Fruit fly (Drosophila melanogaster) whole organism, embryonic: Measurements from ENCODE around the gene SelT.

Source experiments
- ATbp ChIP-seq: fragments of 200-800 bp; sonication (Bioruptor generic); optimal IDR thresholded peaks from 2 replicates; lab custom pipeline; 2017; ENCODE audit warnings: missing biosample characterization, mild to moderate bottlenecking, missing genetic modification characterization, missing genetic modification reagents
- Abd-B ChIP-seq: fragments of 200-800 bp; sonication (Bioruptor generic); optimal IDR thresholded peaks from 2 replicates; lab custom pipeline; 2018; ENCODE audit warnings: missing biosample characterization, mild to moderate bottlenecking, missing genetic modification characterization, moderate library complexity
- CG10274 ChIP-seq: fragments of 200-800 bp; sonication (Bioruptor generic); optimal IDR thresholded peaks from 3 replicates; lab custom pipeline; 2017; ENCODE audit warnings: missing biosample characterization, mild to moderate bottlenecking, missing genetic modification characterization
- CG10366 ChIP-seq: fragments of 200-800 bp; sonication (Bioruptor generic); IDR thresholded peaks from 2 replicates; pipeline ENCODE4 v1.3.6; 2022; ENCODE audit warnings: missing biosample characterization, missing genetic modification characterization
- CG10543 ChIP-seq: fragments of 200-800 bp; sonication (Bioruptor generic); optimal IDR thresholded peaks from 3 replicates; lab custom pipeline; 2017; ENCODE audit warnings: missing biosample characterization, mild to moderate bottlenecking, missing genetic modification characterization, moderate library complexity
- CG11085 ChIP-seq: fragments of 200-800 bp; sonication (Bioruptor generic); IDR thresholded peaks from 2 replicates; pipeline ENCODE4 v1.3.6; 2022; ENCODE audit warnings: missing biosample characterization, missing genetic modification characterization
- CG12744 ChIP-seq: fragments of 200-800 bp; sonication (Bioruptor generic); optimal IDR thresholded peaks from 2 replicates; lab custom pipeline; 2016; ENCODE audit warnings: missing biosample characterization, missing genetic modification characterization
- CG12942 ChIP-seq: fragments of 200-800 bp; sonication (Bioruptor generic); optimal IDR thresholded peaks from 3 replicates; lab custom pipeline; 2016; ENCODE audit warnings: missing biosample characterization, missing genetic modification characterization
- CG15479 ChIP-seq: fragments of 200-800 bp; sonication (Bioruptor generic); optimal IDR thresholded peaks from 3 replicates; lab custom pipeline; 2019; ENCODE audit warnings: missing biosample characterization, mild to moderate bottlenecking, missing genetic modification characterization, moderate library complexity
- CG16779 ChIP-seq: fragments of 200-800 bp; sonication (Bioruptor generic); IDR thresholded peaks from 2 replicates; pipeline ENCODE4 v1.3.6; 2022; ENCODE audit warnings: missing biosample characterization, missing genetic modification characterization
- CG2120 ChIP-seq: fragments of 200-800 bp; sonication (Bioruptor generic); optimal IDR thresholded peaks from 3 replicates; lab custom pipeline; 2016; ENCODE audit warnings: missing biosample characterization, missing genetic modification characterization
- CG2129 ChIP-seq: fragments of 200-800 bp; sonication (Bioruptor generic); IDR thresholded peaks from 2 replicates; pipeline ENCODE4 v1.3.6; 2022; ENCODE audit warnings: missing biosample characterization, missing genetic modification characterization; ENCODE audit not compliant: partially characterized antibody
- CG34224 ChIP-seq: fragments of 200-800 bp; sonication (Bioruptor generic); IDR thresholded peaks from 3 replicates; pipeline ENCODE4 v1.3.6; 2022; ENCODE audit warnings: missing biosample characterization, missing genetic modification characterization; ENCODE audit not compliant: partially characterized antibody
- CG3847 ChIP-seq: fragments of 200-800 bp; sonication (Bioruptor generic); IDR thresholded peaks from 2 replicates; pipeline ENCODE4 v1.3.6; 2022; ENCODE audit warnings: missing biosample characterization, missing genetic modification characterization
- CG4282 ChIP-seq: fragments of 200-800 bp; sonication (Bioruptor generic); optimal IDR thresholded peaks from 2 replicates; lab custom pipeline; 2016; ENCODE audit warnings: missing biosample characterization, missing genetic modification characterization
- CG6854 ChIP-seq: fragments of 200-800 bp; sonication (Bioruptor generic); optimal IDR thresholded peaks from 3 replicates; lab custom pipeline; 2017; ENCODE audit warnings: missing biosample characterization, mild to moderate bottlenecking, missing genetic modification characterization
- Camta ChIP-seq: fragments of 200-800 bp; sonication (Bioruptor generic); optimal IDR thresholded peaks from 2 replicates; lab custom pipeline; 2016; ENCODE audit warnings: missing biosample characterization, missing genetic modification characterization
- Dbx ChIP-seq: fragments of 200-800 bp; sonication (Bioruptor generic); IDR thresholded peaks from 3 replicates; pipeline ENCODE4 v1.3.6; 2022; ENCODE audit warnings: missing biosample characterization, missing genetic modification characterization
- Dip2 ChIP-seq: fragments of 200-800 bp; sonication (Bioruptor generic); IDR thresholded peaks from 2 replicates; pipeline ENCODE4 v1.3.6; 2022; ENCODE audit warnings: missing biosample characterization, missing genetic modification characterization
- Dll ChIP-seq: fragments of 200-800 bp; sonication (Bioruptor generic); IDR thresholded peaks from 4 replicates; pipeline ENCODE4 v1.3.6; 2022; ENCODE audit warnings: missing biosample characterization, missing genetic modification characterization; ENCODE audit not compliant: partially characterized antibody
- Doc2 ChIP-seq: fragments of 200-800 bp; sonication (Bioruptor generic); IDR thresholded peaks from 2 replicates; pipeline ENCODE4 v1.3.6; 2022; ENCODE audit warnings: missing biosample characterization, missing genetic modification characterization
- ERR ChIP-seq: fragments of 200-800 bp; sonication (Bioruptor generic); optimal IDR thresholded peaks from 2 replicates; lab custom pipeline; 2016; ENCODE audit warnings: missing biosample characterization, missing genetic modification characterization
- Hmx ChIP-seq: fragments of 200-800 bp; sonication (Bioruptor generic); optimal IDR thresholded peaks from 2 replicates; lab custom pipeline; 2016; ENCODE audit warnings: missing biosample characterization, missing genetic modification characterization
- Hr78 ChIP-seq, 2 experiments: fragments of 200-800 bp in 1 of 2; fragments of >200 bp in 1 of 2; sonication (Bioruptor generic) in 1 of 2; optimal IDR thresholded peaks; 2 replicates each; lab custom pipeline; 2017 to 2019; ENCODE audit warnings: missing biosample characterization in 2 of 2, missing genetic modification characterization in 2 of 2, mild to moderate bottlenecking in 1 of 2, moderate library complexity in 1 of 2
- Jarid2 ChIP-seq: fragments of 200-800 bp; sonication (Bioruptor generic); optimal IDR thresholded peaks from 3 replicates; lab custom pipeline; 2017; ENCODE audit warnings: mild to moderate bottlenecking, missing biosample characterization, missing genetic modification reagents, missing genetic modification characterization
- Lim3 ChIP-seq: fragments of 200-800 bp; sonication (Bioruptor generic); IDR thresholded peaks from 2 replicates; pipeline ENCODE4 v1.3.6; 2022; ENCODE audit warnings: missing biosample characterization, missing genetic modification characterization
- MBD-R2 ChIP-seq: fragments of 200-800 bp; sonication (Bioruptor generic); IDR thresholded peaks from 2 replicates; pipeline ENCODE4 v1.3.6; 2022; ENCODE audit warnings: missing biosample characterization, missing genetic modification characterization
- NC2β ChIP-seq: fragments of 200-800 bp; sonication (Bioruptor generic); optimal IDR thresholded peaks from 2 replicates; lab custom pipeline; 2016; ENCODE audit warnings: missing biosample characterization, missing genetic modification characterization
- Optix ChIP-seq: fragments of 200-800 bp; sonication (Bioruptor generic); IDR thresholded peaks from 3 replicates; pipeline ENCODE4 v1.3.6; 2022; ENCODE audit warnings: missing biosample characterization, missing genetic modification characterization
- Rx ChIP-seq: fragments of 200-800 bp; sonication (Bioruptor generic); IDR thresholded peaks from 2 replicates; pipeline ENCODE4 v1.3.6; 2022; ENCODE audit warnings: missing biosample characterization, missing genetic modification characterization
- Xbp1 ChIP-seq: fragments of 200-800 bp; sonication (Bioruptor generic); optimal IDR thresholded peaks from 3 replicates; lab custom pipeline; 2016; ENCODE audit warnings: missing biosample characterization, mild to moderate bottlenecking, missing genetic modification characterization
- ab ChIP-seq: fragments of 200-800 bp; sonication (Bioruptor generic); optimal IDR thresholded peaks from 2 replicates; lab custom pipeline; 2016; ENCODE audit warnings: missing biosample characterization, missing genetic modification characterization
- ase ChIP-seq: fragments of 200-800 bp; sonication (Bioruptor generic); IDR thresholded peaks from 3 replicates; pipeline ENCODE4 v1.3.6; 2022; ENCODE audit warnings: missing biosample characterization, missing genetic modification characterization
- az2 ChIP-seq: fragments of 200-800 bp; sonication (Bioruptor generic); optimal IDR thresholded peaks from 3 replicates; lab custom pipeline; 2016; ENCODE audit warnings: missing biosample characterization, missing genetic modification characterization
- btn ChIP-seq: fragments of 200-800 bp; sonication (Bioruptor generic); optimal IDR thresholded peaks from 2 replicates; lab custom pipeline; 2016; ENCODE audit warnings: missing biosample characterization, missing genetic modification characterization
- ci ChIP-seq: fragments of 200-800 bp; sonication (Bioruptor generic); IDR thresholded peaks from 3 replicates; pipeline ENCODE4 v1.3.6; 2022; ENCODE audit warnings: missing biosample characterization, missing genetic modification characterization
- croc ChIP-seq: fragments of 200-800 bp; sonication (Bioruptor generic); conservative IDR thresholded peaks from 3 replicates; pipeline ENCODE4 v1.3.6; 2022; ENCODE audit warnings: missing biosample characterization, missing genetic modification characterization
- dimm ChIP-seq: fragments of 200-800 bp; sonication (Bioruptor generic); IDR thresholded peaks from 2 replicates; pipeline ENCODE4 v1.3.6; 2022; ENCODE audit warnings: missing biosample characterization, missing genetic modification characterization
- dm ChIP-seq: fragments of 200-800 bp; sonication (Bioruptor generic); optimal IDR thresholded peaks from 3 replicates; lab custom pipeline; 2016; ENCODE audit warnings: missing biosample characterization, missing genetic modification characterization
- dmrt99B ChIP-seq: fragments of 200-800 bp; sonication (Bioruptor generic); optimal IDR thresholded peaks from 2 replicates; lab custom pipeline; 2018; ENCODE audit warnings: missing biosample characterization, mild to moderate bottlenecking, missing genetic modification characterization, moderate library complexity
- kah ChIP-seq: fragments of 200-800 bp; sonication (Bioruptor generic); optimal IDR thresholded peaks from 2 replicates; lab custom pipeline; 2018; ENCODE audit warnings: missing biosample characterization, mild to moderate bottlenecking, missing genetic modification characterization
- mam ChIP-seq: fragments of 200-800 bp; sonication (Bioruptor generic); optimal IDR thresholded peaks from 3 replicates; lab custom pipeline; 2016; ENCODE audit warnings: missing biosample characterization, missing genetic modification characterization
- nmo ChIP-seq: fragments of 200-800 bp; sonication (Bioruptor generic); optimal IDR thresholded peaks from 2 replicates; lab custom pipeline; 2018; ENCODE audit warnings: missing biosample characterization, mild to moderate bottlenecking, missing genetic modification characterization, moderate library complexity
- pan ChIP-seq, 4 experiments: fragments of >200 bp in 3 of 4; fragments of 200-800 bp in 1 of 4; sonication (Bioruptor generic) in 1 of 4; optimal IDR thresholded peaks in 3 of 4; IDR thresholded peaks in 1 of 4; 2 replicates each; pipeline versions ENCODE4 v1.3.6 to Lab custom; 2017 to 2022; ENCODE audit warnings: missing biosample characterization in 2 of 4, missing genetic modification characterization in 2 of 4, mixed read lengths in 1 of 4
- pita ChIP-seq: fragments of 200-800 bp; sonication (Bioruptor generic); optimal IDR thresholded peaks from 2 replicates; lab custom pipeline; 2017; ENCODE audit warnings: missing biosample characterization, mild to moderate bottlenecking, missing genetic modification characterization
- scrt ChIP-seq: fragments of 200-800 bp; sonication (Bioruptor generic); optimal IDR thresholded peaks from 2 replicates; lab custom pipeline; 2018; ENCODE audit warnings: missing biosample characterization, mild to moderate bottlenecking, missing genetic modification characterization, moderate library complexity
- ttk ChIP-seq: fragments of 200-800 bp; sonication (Bioruptor generic); IDR thresholded peaks from 2 replicates; pipeline ENCODE4 v2.1.2; 2022; ENCODE audit warnings: missing biosample characterization, missing genetic modification characterization
- wdn ChIP-seq: fragments of 200-800 bp; sonication (Bioruptor generic); IDR thresholded peaks from 2 replicates; pipeline ENCODE4 v1.3.6; 2022; ENCODE audit warnings: missing biosample characterization, missing genetic modification characterization
- yki ChIP-seq: fragments of >200 bp; optimal IDR thresholded peaks from 3 replicates; lab custom pipeline; 2018
- zen ChIP-seq: fragments of 200-800 bp; sonication (Bioruptor generic); optimal IDR thresholded peaks from 3 replicates; lab custom pipeline; 2018; ENCODE audit warnings: missing biosample characterization, mild to moderate bottlenecking, missing genetic modification characterization, moderate library complexity
- zfh2 ChIP-seq: fragments of 200-800 bp; sonication (Bioruptor generic); optimal IDR thresholded peaks from 2 replicates; lab custom pipeline; 2016; ENCODE audit warnings: missing biosample characterization, missing genetic modification characterization

SelT gene

dm6 chr2L:5043043-5043442 lies 32.3 kb downstream of the SelT start, which contains the start of the genes CG33995, CG44000 and CG44001 (continued):
- TF ChIP-seq Dbx (peak; percentile 53; the same call in 2 of the 3 replicates), ab (GFP tag; lab: Kevin White, UChicago) (no peak), CG12942 (GFP tag; lab: Kevin White, UChicago) (peak; percentile 32), CG11085 (peak; percentile 39; the same call in 1 of the 2 replicates), Hr78 (GFP tag; optimal IDR thresholded peaks at IDR 0.05; lab: Kevin White, UChicago) (no peak), pita (GFP tag; lab: Kevin White, UChicago) (no peak), CG16779 (GFP tag; lab: Robert Waterston, UW) (no peak), Dip2 (GFP tag; lab: Robert Waterston, UW) (no peak), Xbp1 (peak; percentile 59), MBD-R2 (peak; percentile 94), CG4282 (GFP tag; lab: Kevin White, UChicago) (no peak), scrt (no peak), yki (lab: Kevin White, UChicago) (no peak), dimm (no peak), dm (GFP tag; lab: Kevin White, UChicago) (peak; percentile 40), CG10366 (GFP tag; lab: Robert Waterston, UW) (peak; percentile 32), ATbp (no peak), Doc2 (GFP tag; lab: Robert Waterston, UW) (no peak), CG2120 (GFP tag; lab: Kevin White, UChicago) (peak; percentile 78), Dll (no peak), nmo (GFP tag; lab: Kevin White, UChicago) (peak; percentile 59), CG34224 (GFP tag; lab: Robert Waterston, UW) (0 out of 3 replicates have a peak, but pooled peaks have one; percentile 18), ttk (GFP tag; lab: Robert Waterston, UW) (no peak), Jarid2 (GFP tag; lab: Kevin White, UChicago) (peak; percentile 2), kah (no peak), CG3847 (peak; percentile 75), wdn (GFP tag; lab: Robert Waterston, UW) (no peak), CG12744 (peak; percentile 8), CG10274 (no peak), zfh2 (GFP tag; lab: Kevin White, UChicago) (peak; percentile 64), Hmx (GFP tag; lab: Kevin White, UChicago) (no peak), pan (optimal IDR thresholded peaks at IDR 0.05; lab: Kevin White, UChicago) (no peak), pan (GFP tag; optimal IDR thresholded peaks at IDR 0.05 in 1 of 2, IDR thresholded peaks at IDR 0.05 in 1 of 2) (peak in 1 of 2 experiments; percentile 22), ERR (no peak), ase (GFP tag; lab: Robert Waterston, UW) (no peak), mam (GFP tag; lab: Kevin White, UChicago) (peak; percentile 51), Camta (GFP tag; lab: Kevin White, UChicago) (peak; percentile 41), CG6854 (GFP tag; lab: Kevin White, UChicago) (no peak), croc (GFP tag; lab: Robert Waterston, UW) (no peak), CG15479 (peak; percentile 91), Optix (GFP tag; lab: Robert Waterston, UW) (no peak), CG2129 (GFP tag; lab: Robert Waterston, UW) (no peak), Lim3 (GFP tag; lab: Robert Waterston, UW) (no peak), dmrt99B (tag; lab: Kevin White, UChicago) (no peak), CG10543 (GFP tag; lab: Kevin White, UChicago) (peak; percentile 47), az2 (GFP tag; lab: Kevin White, UChicago) (peak; percentile 12), zen (tag; lab: Kevin White, UChicago) (peak; percentile 46), Rx (GFP tag; lab: Robert Waterston, UW) (0 out of 2 replicates have a peak, but pooled peaks have one; percentile 4), ci (GFP tag; lab: Robert Waterston, UW) (peak; percentile 70), Abd-B (GFP tag; lab: Kevin White, UChicago) (peak; percentile 16), btn (GFP tag; lab: Kevin White, UChicago) (peak; percentile 4), NC2β (GFP tag; lab: Kevin White, UChicago) (peak; percentile 76)
